Fruit fly (Drosophila melanogaster): ENCODE data around the gene CG15478.

The CG15478 gene

DNA sequence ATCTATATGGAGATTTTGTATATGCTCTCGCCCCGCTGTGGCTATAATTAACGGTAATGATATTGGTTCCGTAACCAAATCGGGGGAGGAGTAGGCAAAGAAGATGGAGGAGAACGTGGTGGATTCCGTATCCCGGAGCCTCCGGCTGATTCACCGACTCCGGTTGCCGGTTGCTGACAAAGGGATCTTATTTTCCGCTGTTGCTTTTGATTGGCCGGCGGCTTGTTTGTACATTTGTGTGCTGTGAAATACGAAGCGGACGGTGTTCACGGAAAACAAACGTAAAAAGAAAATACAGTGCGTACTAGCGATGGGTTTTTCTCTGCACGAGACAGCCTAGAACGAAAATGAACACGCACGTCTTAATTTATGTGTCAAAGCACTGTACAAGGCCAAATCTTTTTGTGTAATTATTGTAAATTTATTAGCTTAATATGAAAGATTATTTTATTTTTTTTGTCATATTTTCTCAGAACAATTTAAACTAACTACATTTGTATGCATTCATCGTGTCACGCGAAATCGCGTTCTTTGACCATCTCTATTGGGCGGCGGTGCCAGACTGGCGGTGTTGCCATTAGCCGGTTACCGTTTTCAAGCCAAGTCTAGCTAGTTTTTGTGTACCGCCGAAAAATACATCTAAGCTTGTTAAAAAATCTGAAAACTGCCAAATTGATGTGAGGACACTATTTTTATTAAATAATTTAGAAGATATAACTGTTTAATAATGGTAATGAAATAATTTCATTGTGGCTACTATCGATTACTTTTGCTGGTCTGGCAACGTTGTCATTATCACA lies 16.6 kb upstream of the CG15478 start, which contains the start of the genes Pdp and Rab39 (continued):
- TF ChIP-seq Rx (GFP tag; IDR thresholded peaks at IDR 0.05) (0 out of 2 replicates have a peak, but pooled peaks have one; percentile 20), lab (GFP tag; optimal IDR thresholded peaks at IDR 0.05) (peak; percentile 81), knrl (GFP tag; IDR thresholded peaks at IDR 0.05; ENCODE audit: partially characterized antibody) (peak; percentile 94), p53 (GFP tag; optimal IDR thresholded peaks at IDR 0.05) (no peak), kay (GFP tag; optimal IDR thresholded peaks at IDR 0.05) (peak; percentile 47), trh (GFP tag; optimal IDR thresholded peaks at IDR 0.05) (peak; percentile 61), Oli (tag; optimal IDR thresholded peaks at IDR 0.05) (peak; percentile 63), CG13296 (GFP tag; optimal IDR thresholded peaks at IDR 0.05) (peak; percentile 53), CG15601 (tag; optimal IDR thresholded peaks at IDR 0.05) (peak; percentile 68), CG9215 (GFP tag; IDR thresholded peaks at IDR 0.05) (peak; percentile 88), luna (GFP tag; optimal IDR thresholded peaks at IDR 0.05) (no peak), Optix (GFP tag; IDR thresholded peaks at IDR 0.05) (peak; percentile 35; the same call in 1 of the 3 replicates), Dll (GFP tag; IDR thresholded peaks at IDR 0.05; ENCODE audit: partially characterized antibody) (peak; percentile 98), Ssrp (tag; optimal IDR thresholded peaks at IDR 0.05) (peak; percentile 54), dmrt11E (tag; optimal IDR thresholded peaks at IDR 0.05) (peak; percentile 71), CG6791 (GFP tag; IDR thresholded peaks at IDR 0.05; ENCODE audit: partially characterized antibody) (peak; percentile 85; the same call in 1 of the 3 replicates), CG15073 (GFP tag; optimal IDR thresholded peaks at IDR 0.05) (no peak), Usf (GFP tag; optimal IDR thresholded peaks at IDR 0.05) (peak; percentile 62), cad (GFP tag; optimal IDR thresholded peaks at IDR 0.05) (no peak), crp (GFP tag; optimal IDR thresholded peaks at IDR 0.05) (peak in 1 of 2 experiments; percentile 37), Sox100B (GFP tag; optimal IDR thresholded peaks at IDR 0.05) (peak; percentile 68), sima (GFP tag; optimal IDR thresholded peaks at IDR 0.05) (no peak), unpg (GFP tag; optimal IDR thresholded peaks at IDR 0.05) (peak; percentile 73), Nf-YB (GFP tag; optimal IDR thresholded peaks at IDR 0.05) (peak; percentile 49), emc (GFP tag; optimal IDR thresholded peaks at IDR 0.05) (peak; percentile 12), rib (GFP tag; IDR thresholded peaks at IDR 0.05) (no peak), CG10462 (GFP tag; optimal IDR thresholded peaks at IDR 0.05) (peak; percentile 71), hkb (optimal IDR thresholded peaks at IDR 0.05) (no peak), hkb (GFP tag; IDR thresholded peaks at IDR 0.05) (peak; percentile 84), CG7556 (GFP tag; optimal IDR thresholded peaks at IDR 0.05) (peak; percentile 67), CG10431 (GFP tag; optimal IDR thresholded peaks at IDR 0.05) (peak; percentile 18), CG12659 (GFP tag; optimal IDR thresholded peaks at IDR 0.05) (peak; percentile 76), mam (GFP tag; optimal IDR thresholded peaks at IDR 0.05) (peak; percentile 85), tio (GFP tag; optimal IDR thresholded peaks at IDR 0.05) (no peak), CG4854 (GFP tag; optimal IDR thresholded peaks at IDR 0.05) (peak; percentile 63), CG4404 (GFP tag; IDR thresholded peaks at IDR 0.05) (peak; percentile 82), Neu2 (GFP tag; optimal IDR thresholded peaks at IDR 0.05; ENCODE audit: borderline replicate concordance) (no peak), Hsf (GFP tag; optimal IDR thresholded peaks at IDR 0.05) (peak; percentile 81), CG11504 (tag; optimal IDR thresholded peaks at IDR 0.05) (peak; percentile 73), prd (optimal IDR thresholded peaks at IDR 0.05) (no peak), prd (GFP tag; IDR thresholded peaks at IDR 0.05) (peak; percentile 88), Hr78 (GFP tag; optimal IDR thresholded peaks at IDR 0.05) (no peak), Oaz (GFP tag; IDR thresholded peaks at IDR 0.05) (peak; percentile 53; the same call in 1 of the 2 replicates), CG18011 (GFP tag; optimal IDR thresholded peaks at IDR 0.05) (peak; percentile 53), unc-4 (GFP tag; IDR thresholded peaks at IDR 0.05; ENCODE audit: partially characterized antibody) (peak; percentile 90), jing (GFP tag; optimal IDR thresholded peaks at IDR 0.05) (no peak), CG8478 (optimal IDR thresholded peaks at IDR 0.05) (no peak), HLH3B (GFP tag; IDR thresholded peaks at IDR 0.05) (no peak), cwo (GFP tag; optimal IDR thresholded peaks at IDR 0.05) (peak; percentile 57)

Measured in whole organism, embryonic.